Worm (Caenorhabditis elegans) whole organism, midembryonic: ENCODE results near the gene F58E6.6.

Experiments used
- T22C8.4 ChIP-seq: fragments of 200-800 bp; sonication (Bioruptor generic); IDR thresholded peaks from 2 replicates; pipeline ENCODE4 v1.3.6; 2022; ENCODE audit warnings: missing genetic modification characterization, missing compliant biosample characterization
- cog-1 ChIP-seq: sonication (generic microtip); optimal IDR thresholded peaks from 2 replicates; lab custom pipeline; 2016; ENCODE audit warnings: missing genetic modification characterization, missing compliant biosample characterization
- flt-1 ChIP-seq: fragments of 200-800 bp; sonication (Bioruptor generic); IDR thresholded peaks from 2 replicates; pipeline ENCODE4 v1.3.6; 2022; ENCODE audit warnings: missing genetic modification characterization, missing compliant biosample characterization
- klf-2 ChIP-seq: fragments of 200-800 bp; sonication (Bioruptor generic); conservative IDR thresholded peaks from 2 replicates; pipeline ENCODE4 v1.3.6; 2022; ENCODE audit warnings: missing genetic modification reagents, missing genetic modification characterization, missing compliant biosample characterization
- ref-1 ChIP-seq: fragments of 200-800 bp; sonication (Bioruptor generic); conservative IDR thresholded peaks from 2 replicates; pipeline ENCODE4 v1.3.6; 2022; ENCODE audit warnings: missing genetic modification reagents, missing genetic modification characterization, missing compliant biosample characterization
- tab-1 ChIP-seq: fragments of 200-800 bp; sonication (Bioruptor generic); IDR thresholded peaks from 2 replicates; pipeline ENCODE4 v1.3.6; 2022; ENCODE audit warnings: missing genetic modification characterization, missing compliant biosample characterization
- ztf-23 ChIP-seq: fragments of 200-800 bp; sonication (Bioruptor generic); IDR thresholded peaks from 2 replicates; pipeline ENCODE4 v1.3.6; 2022; ENCODE audit warnings: missing genetic modification reagents, missing genetic modification characterization, missing compliant biosample characterization
- ztf-29 ChIP-seq: fragments of 200-800 bp; sonication (Bioruptor generic); IDR thresholded peaks from 2 replicates; pipeline ENCODE4 v1.3.6; 2022; ENCODE audit warnings: missing genetic modification reagents, missing genetic modification characterization, missing compliant biosample characterization

- TF ChIP-seq T22C8.4 (GFP tag; lab: Robert Waterston, UW), result no peak
- TF ChIP-seq klf-2 (GFP tag; lab: Robert Waterston, UW), result no peak
- no peak for TF ChIP-seq tab-1 (GFP tag; lab: Robert Waterston, UW)
- TF ChIP-seq ref-1, result no peak
- TF ChIP-seq cog-1 (tag; lab: Kevin White, UChicago), result no peak
- TF ChIP-seq ztf-23 (GFP tag; lab: Robert Waterston, UW), result no peak
- no peak for TF ChIP-seq flt-1 (GFP tag; lab: Robert Waterston, UW)
- TF ChIP-seq ztf-29 (GFP tag; lab: Robert Waterston, UW), result no peak
Measured at ce11 chrV:9784215-9784614, 31.4 kb upstream of the F58E6.6 start.
